Fruit fly (Drosophila melanogaster) whole organism, pupa: ENCODE data around the gene CG34177.

Experiments
- CG10348 ChIP-seq: fragments of 200-800 bp; sonication (Bioruptor generic); IDR thresholded peaks from 2 replicates; pipeline ENCODE4 v1.3.6; 2022; ENCODE audit warnings: missing biosample characterization, missing genetic modification characterization
- CG12605 ChIP-seq: fragments of 200-800 bp; sonication (Bioruptor generic); IDR thresholded peaks from 2 replicates; pipeline ENCODE4 v1.3.6; 2022; ENCODE audit warnings: missing biosample characterization, missing genetic modification characterization
- CG13204 ChIP-seq: fragments of 200-800 bp; sonication (Bioruptor generic); optimal IDR thresholded peaks from 2 replicates; lab custom pipeline; 2018; ENCODE audit warnings: missing biosample characterization, mild to moderate bottlenecking, missing genetic modification characterization, moderate library complexity
- CG14655 ChIP-seq: fragments of 200-800 bp; sonication (Bioruptor generic); optimal IDR thresholded peaks from 3 replicates; lab custom pipeline; 2017; ENCODE audit warnings: mild to moderate bottlenecking, missing biosample characterization, missing genetic modification reagents, missing genetic modification characterization
- CG15710 ChIP-seq: fragments of 200-800 bp; sonication (Bioruptor generic); optimal IDR thresholded peaks from 2 replicates; lab custom pipeline; 2018; ENCODE audit warnings: missing biosample characterization, mild to moderate bottlenecking, missing genetic modification characterization, moderate library complexity
- CG17806 ChIP-seq: fragments of 200-800 bp; sonication (Bioruptor generic); optimal IDR thresholded peaks from 2 replicates; lab custom pipeline; 2018; ENCODE audit warnings: missing biosample characterization, mild to moderate bottlenecking, missing genetic modification characterization, moderate library complexity
- CG32121 ChIP-seq: fragments of 200-800 bp; sonication (Bioruptor generic); IDR thresholded peaks from 2 replicates; pipeline ENCODE4 v1.3.6; 2022; ENCODE audit warnings: missing biosample characterization, missing genetic modification characterization
- CG34367 ChIP-seq: fragments of 200-800 bp; sonication (Bioruptor generic); optimal IDR thresholded peaks from 2 replicates; lab custom pipeline; 2018; ENCODE audit warnings: missing biosample characterization, mild to moderate bottlenecking, missing genetic modification characterization
- CG4496 ChIP-seq: fragments of 200-800 bp; sonication (Bioruptor generic); IDR thresholded peaks from 3 replicates; pipeline ENCODE4 v1.3.6; 2022; ENCODE audit warnings: missing biosample characterization, missing genetic modification characterization
- CG8159 ChIP-seq: fragments of 200-800 bp; sonication (Bioruptor generic); optimal IDR thresholded peaks from 3 replicates; lab custom pipeline; 2018; ENCODE audit warnings: missing biosample characterization, mild to moderate bottlenecking, missing genetic modification characterization, moderate library complexity
- CG8301 ChIP-seq: fragments of 200-800 bp; sonication (Bioruptor generic); optimal IDR thresholded peaks from 2 replicates; lab custom pipeline; 2018; ENCODE audit warnings: missing biosample characterization, mild to moderate bottlenecking, missing genetic modification characterization
- CG9948 ChIP-seq: fragments of 200-800 bp; sonication (Bioruptor generic); optimal IDR thresholded peaks from 2 replicates; lab custom pipeline; 2018; ENCODE audit warnings: missing biosample characterization, mild to moderate bottlenecking, missing genetic modification characterization, moderate library complexity
- D1 ChIP-seq: fragments of 200-800 bp; sonication (Bioruptor generic); optimal IDR thresholded peaks from 2 replicates; lab custom pipeline; 2018; ENCODE audit warnings: missing biosample characterization, mild to moderate bottlenecking, missing genetic modification characterization, moderate library complexity
- EcR ChIP-seq: fragments of 200-800 bp; sonication (Bioruptor generic); optimal IDR thresholded peaks from 3 replicates; lab custom pipeline; 2019; ENCODE audit warnings: missing biosample characterization, missing genetic modification characterization, mild to moderate bottlenecking, moderate library complexity, missing genetic modification reagents
- Ets98B ChIP-seq: fragments of 200-800 bp; sonication (Bioruptor generic); IDR thresholded peaks from 2 replicates; pipeline ENCODE4 v1.3.6; 2022; ENCODE audit warnings: missing biosample characterization, missing genetic modification characterization
- Pif1A ChIP-seq: fragments of 200-800 bp; sonication (Bioruptor generic); optimal IDR thresholded peaks from 3 replicates; lab custom pipeline; 2016; ENCODE audit warnings: missing biosample characterization, missing genetic modification characterization
- Pif1B ChIP-seq: fragments of 200-800 bp; sonication (Bioruptor generic); optimal IDR thresholded peaks from 3 replicates; lab custom pipeline; 2016; ENCODE audit warnings: missing biosample characterization, missing genetic modification characterization
- Snoo ChIP-seq: fragments of 200-800 bp; sonication (Bioruptor generic); optimal IDR thresholded peaks from 3 replicates; lab custom pipeline; 2017; ENCODE audit warnings: missing biosample characterization, mild to moderate bottlenecking, missing genetic modification characterization, inconsistent platforms
- fd96Ca ChIP-seq: fragments of 200-800 bp; sonication (Bioruptor generic); IDR thresholded peaks from 3 replicates; pipeline ENCODE4 v1.3.6; 2022; ENCODE audit warnings: missing biosample characterization, missing genetic modification characterization
- gl ChIP-seq: fragments of 200-800 bp; sonication (Bioruptor generic); optimal IDR thresholded peaks from 2 replicates; lab custom pipeline; 2018; ENCODE audit warnings: missing biosample characterization, mild to moderate bottlenecking, missing genetic modification characterization
- rn ChIP-seq: fragments of 200-800 bp; sonication (Bioruptor generic); IDR thresholded peaks from 2 replicates; pipeline ENCODE4 v1.3.6; 2022; ENCODE audit warnings: missing biosample characterization, missing genetic modification characterization

CG34177 gene

DNA sequence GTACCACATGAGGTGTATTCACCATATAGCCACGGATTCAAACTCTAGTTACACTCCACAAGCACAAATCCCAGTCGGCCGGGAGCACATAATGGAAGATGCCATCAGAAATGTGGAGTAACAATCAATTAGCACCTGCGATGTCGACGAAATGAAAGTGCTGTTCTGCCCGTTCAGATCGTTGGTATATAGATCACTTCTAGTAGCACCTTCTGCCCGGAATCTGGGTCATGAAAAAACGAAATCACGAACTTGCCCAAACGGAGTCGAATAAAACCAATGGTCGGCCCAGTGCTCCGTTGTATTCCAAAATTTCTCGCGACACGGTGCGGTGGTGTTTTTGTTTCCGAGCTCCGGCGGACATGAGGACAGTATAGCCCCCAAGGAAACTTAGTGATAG is 33.1 kb upstream of the CG34177 start, which contains the start of gene CG33003:
TSS of gene CG33003 (plus strand) at position 301 of the 400 bp plus-strand sequence.
- TF ChIP-seq Ets98B (no peak), CG8159 (tag; lab: Kevin White, UChicago) (no peak)

DNA sequence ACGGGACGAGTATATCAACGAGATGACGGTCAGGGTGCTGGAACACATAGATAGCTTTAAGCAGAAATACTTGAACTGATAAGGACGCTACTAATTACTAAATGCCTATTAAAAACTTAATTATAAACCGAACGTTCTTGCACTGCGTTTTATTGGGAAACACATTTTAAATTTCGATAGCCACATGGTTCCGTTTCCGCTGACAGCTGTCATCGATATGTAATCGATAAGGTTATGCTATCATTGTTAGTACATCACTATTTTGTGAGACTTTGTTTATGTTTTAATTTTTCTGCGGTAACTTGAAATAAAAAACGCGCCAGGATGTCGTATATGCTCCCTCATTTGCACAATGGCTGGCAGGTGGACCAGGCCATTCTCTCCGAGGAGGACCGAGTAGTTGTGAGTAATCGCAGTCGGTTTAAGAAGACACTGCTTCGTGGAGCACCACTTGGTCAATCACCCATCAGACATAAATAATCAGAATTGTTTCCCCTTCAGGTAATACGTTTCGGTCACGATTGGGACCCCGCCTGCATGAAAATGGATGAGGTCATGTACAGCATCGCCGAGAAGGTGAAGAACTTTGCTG is 30.6 kb upstream of the CG34177 start, which contains the start of gene Dim1:
TSS of gene Dim1 (plus strand) at position 239 of the 592 bp plus-strand sequence.
- TF ChIP-seq CG15710 (tag; lab: Kevin White, UChicago) = no peak
- TF ChIP-seq Pif1B (GFP tag; lab: Kevin White, UChicago) = no peak
- peak; percentile 57; the same call in 2 of the 3 replicates for TF ChIP-seq CG4496 (GFP tag; lab: Robert Waterston, UW)
- TF ChIP-seq CG12605 (GFP tag; lab: Robert Waterston, UW) = peak; percentile 37; the same call in 1 of the 2 replicates
- TF ChIP-seq, all 21 proteins: peak for 2

DNA sequence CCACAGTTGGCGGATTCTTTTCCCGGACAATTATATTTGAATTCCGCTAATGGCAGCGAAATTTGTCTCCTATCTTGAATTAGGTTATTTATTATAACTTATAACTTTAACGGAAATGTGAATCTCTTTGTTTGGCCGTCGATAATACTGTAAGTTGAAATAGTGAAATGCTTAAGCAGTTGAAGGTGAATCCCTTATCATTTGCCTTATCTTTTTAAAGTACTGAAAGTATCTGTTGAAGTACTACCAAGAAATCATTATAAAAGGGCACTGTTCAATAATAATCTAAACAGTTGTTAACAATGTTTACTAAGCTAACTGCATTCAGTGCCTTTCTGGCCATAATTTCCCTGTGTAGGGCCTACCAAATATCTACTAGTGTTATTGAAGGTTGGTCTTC is 22.9 kb upstream of the CG34177 start, which contains the start of gene CG43055:
TSS of gene CG43055 (plus strand) at position 301 of the 400 bp plus-strand sequence.
- no peak for TF ChIP-seq Ets98B
- no peak for TF ChIP-seq CG12605 (GFP tag; lab: Robert Waterston, UW)
- no peak for TF ChIP-seq Snoo
- TF ChIP-seq fd96Ca = no peak
- no peak for TF ChIP-seq CG34367 (tag; lab: Kevin White, UChicago)
- no peak for TF ChIP-seq CG15710 (tag; lab: Kevin White, UChicago)
- no peak for TF ChIP-seq rn (GFP tag; lab: Robert Waterston, UW)
- no peak for TF ChIP-seq CG8159 (tag; lab: Kevin White, UChicago)
- TF ChIP-seq CG13204 (GFP tag; lab: Kevin White, UChicago) = no peak
- no peak for TF ChIP-seq CG4496 (GFP tag; lab: Robert Waterston, UW)

DNA sequence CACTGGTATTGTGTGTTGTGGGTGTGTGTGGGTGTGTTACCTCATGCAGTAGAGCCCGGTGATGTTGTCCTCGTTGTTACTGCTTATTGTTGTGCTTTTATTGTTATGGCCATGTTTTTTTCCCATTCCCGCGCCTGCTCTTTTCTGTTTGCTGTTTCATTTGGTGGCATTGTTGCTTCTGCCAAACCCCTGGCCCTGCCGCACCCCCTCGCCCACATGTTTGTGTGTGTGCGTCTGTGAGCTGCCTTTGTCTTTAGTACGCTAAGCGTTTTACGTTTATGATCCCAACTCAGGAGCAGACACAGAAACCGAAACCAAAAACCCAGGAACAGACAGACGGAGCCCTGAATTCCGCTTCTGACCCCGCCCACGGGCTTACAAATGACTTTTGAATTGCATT is 19.6 kb upstream of the CG34177 start:
- TF ChIP-seq fd96Ca (no peak), Pif1A (GFP tag; lab: Kevin White, UChicago) (no peak), CG12605 (GFP tag; lab: Robert Waterston, UW) (no peak), CG9948 (tag; lab: Kevin White, UChicago) (no peak)

DNA sequence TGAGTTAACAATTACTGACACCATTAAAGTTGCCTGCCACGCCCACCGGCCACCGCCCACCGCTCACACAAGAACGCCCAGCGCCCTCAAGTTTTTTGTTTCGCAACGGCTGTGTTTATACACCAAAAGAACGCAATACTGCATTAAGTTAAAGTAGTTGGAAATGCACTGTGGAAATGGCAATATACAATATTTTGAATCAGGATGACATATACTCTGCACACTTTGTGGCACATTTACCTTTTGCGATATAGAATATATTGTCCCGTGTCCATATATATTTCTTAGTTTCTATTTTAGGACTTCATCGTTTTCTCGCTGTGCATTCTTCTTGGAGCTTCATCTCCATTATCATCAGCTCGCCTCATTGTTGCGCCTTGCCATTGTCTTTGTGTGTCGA is 17.6 kb upstream of the CG34177 start:
- TF ChIP-seq fd96Ca = 0 out of 3 replicates have a peak, but pooled peaks have one; percentile 35
- no peak for TF ChIP-seq D1 (tag; lab: Kevin White, UChicago)
- TF ChIP-seq CG9948 (tag; lab: Kevin White, UChicago) = no peak
- TF ChIP-seq Snoo = no peak
- TF ChIP-seq CG10348 (GFP tag; lab: Robert Waterston, UW) = no peak
- no peak for TF ChIP-seq EcR
- no peak for TF ChIP-seq gl (tag; lab: Kevin White, UChicago)
- TF ChIP-seq CG34367 (tag; lab: Kevin White, UChicago) = peak; percentile 23
- no peak for TF ChIP-seq Ets98B
- peak; percentile 43; the same call in 1 of the 3 replicates for TF ChIP-seq CG4496 (GFP tag; lab: Robert Waterston, UW)
- TF ChIP-seq CG8301 (tag; lab: Kevin White, UChicago) = no peak
- no peak for TF ChIP-seq CG17806 (tag; lab: Kevin White, UChicago)
- TF ChIP-seq CG15710 (tag; lab: Kevin White, UChicago) = peak; percentile 58
- no peak for TF ChIP-seq Pif1B (GFP tag; lab: Kevin White, UChicago)
- TF ChIP-seq CG8159 (tag; lab: Kevin White, UChicago) = peak; percentile 65
- TF ChIP-seq Pif1A (GFP tag; lab: Kevin White, UChicago) = peak; percentile 50
- TF ChIP-seq CG14655 = peak; percentile 54
- no peak for TF ChIP-seq CG13204 (GFP tag; lab: Kevin White, UChicago)
- peak; percentile 35 for TF ChIP-seq CG32121 (GFP tag; lab: Robert Waterston, UW)
- TF ChIP-seq CG12605 (GFP tag; lab: Robert Waterston, UW) = no peak
- TF ChIP-seq rn (GFP tag; lab: Robert Waterston, UW) = no peak

DNA sequence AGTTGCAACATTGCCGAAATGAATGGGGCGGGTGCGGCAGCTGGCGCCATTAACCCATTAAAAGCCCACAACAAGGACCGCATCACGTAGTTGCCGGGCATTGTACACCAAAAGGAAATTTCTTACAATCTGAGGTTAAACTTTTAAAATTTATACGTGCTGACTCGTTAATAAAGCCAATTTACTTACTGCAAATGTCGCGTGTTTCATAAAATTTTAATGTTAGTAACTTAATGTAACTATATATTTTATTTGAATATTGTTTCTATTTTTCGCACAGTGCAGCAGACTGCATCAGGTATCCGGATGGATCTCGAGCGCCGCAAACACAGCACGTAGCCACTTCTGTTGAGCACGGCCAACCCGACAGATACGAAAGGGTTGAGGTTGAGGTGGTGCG is 16.8 kb upstream of the CG34177 start:
- TF ChIP-seq CG9948 (tag; lab: Kevin White, UChicago) (peak; percentile 52), D1 (tag; lab: Kevin White, UChicago) (no peak), gl (tag; lab: Kevin White, UChicago) (no peak), rn (GFP tag; lab: Robert Waterston, UW) (no peak), CG14655 (peak; percentile 48), fd96Ca (0 out of 3 replicates have a peak, but pooled peaks have one; percentile 32), Pif1B (GFP tag; lab: Kevin White, UChicago) (peak; percentile 5), CG34367 (tag; lab: Kevin White, UChicago) (peak; percentile 51), CG8159 (tag; lab: Kevin White, UChicago) (peak; percentile 74), CG32121 (GFP tag; lab: Robert Waterston, UW) (peak; percentile 56; the same call in 1 of the 2 replicates), EcR (no peak), CG12605 (GFP tag; lab: Robert Waterston, UW) (no peak), Pif1A (GFP tag; lab: Kevin White, UChicago) (peak; percentile 0), CG15710 (tag; lab: Kevin White, UChicago) (peak; percentile 58), CG4496 (GFP tag; lab: Robert Waterston, UW) (peak; percentile 64; the same call in 1 of the 3 replicates), Ets98B (peak; percentile 27; the same call in 1 of the 2 replicates), CG13204 (GFP tag; lab: Kevin White, UChicago) (no peak), CG17806 (tag; lab: Kevin White, UChicago) (peak; percentile 59), CG8301 (tag; lab: Kevin White, UChicago) (peak; percentile 35), Snoo (no peak), CG10348 (GFP tag; lab: Robert Waterston, UW) (no peak)
